Worm (Caenorhabditis elegans): Measurements from ENCODE around the gene apm-3.

- peak; percentile 92 for TF ChIP-seq fkh-10 (GFP tag; optimal IDR thresholded peaks at IDR 0.05)
- peak; percentile 26 for TF ChIP-seq ceh-63 (GFP tag; optimal IDR thresholded peaks at IDR 0.05)
- peak; percentile 80 for TF ChIP-seq lir-3 (tag; optimal IDR thresholded peaks at IDR 0.05; ENCODE audit: poor library complexity)
- peak; percentile 85 to 96 (median 91) for TF ChIP-seq ceh-82 (tag; optimal IDR thresholded peaks at IDR 0.05)
- peak; percentile 61 to 72 (median 62) for TF ChIP-seq dpl-1 (GFP tag; optimal IDR thresholded peaks at IDR 0.05)
- TF ChIP-seq lin-15B (tag; optimal IDR thresholded peaks at IDR 0.05) = peak; percentile 14
- TF ChIP-seq nhr-11 (tag; optimal IDR thresholded peaks at IDR 0.05) = peak; percentile 71
- TF ChIP-seq lin-13 (GFP tag; optimal IDR thresholded peaks at IDR 0.05) = peak; percentile 84
- TF ChIP-seq ztf-11 (tag; optimal IDR thresholded peaks at IDR 0.05) = peak in 1 of 2 experiments; percentile 73
- TF ChIP-seq lin-39 (tag; optimal IDR thresholded peaks at IDR 0.05) = peak; percentile 52
- no peak for TF ChIP-seq unc-62 (GFP tag; optimal IDR thresholded peaks at IDR 0.05)
- TF ChIP-seq irx-1 (tag; optimal IDR thresholded peaks at IDR 0.05) = peak; percentile 87
Measured at ce11 chrX:949466-949865, 5.3 kb upstream of the apm-3 start.
